Fruit fly (Drosophila melanogaster) whole organism, prepupa: Measurements from ENCODE around the gene CG3652.

ENCODE experiments used
- Blimp-1 ChIP-seq: fragments of 200-800 bp; sonication (Bioruptor generic); optimal IDR thresholded peaks from 3 replicates; lab custom pipeline; 2017; ENCODE audit warnings: missing biosample characterization, missing genetic modification characterization, mild to moderate bottlenecking, moderate library complexity, missing genetic modification reagents
- CG10631 ChIP-seq: fragments of 200-800 bp; sonication (Bioruptor generic); optimal IDR thresholded peaks from 2 replicates; lab custom pipeline; 2016; ENCODE audit warnings: missing biosample characterization, missing genetic modification characterization
- CG11294 ChIP-seq: fragments of 200-800 bp; sonication (Bioruptor generic); IDR thresholded peaks from 2 replicates; pipeline ENCODE4 v1.3.6; 2022; ENCODE audit warnings: missing biosample characterization, missing genetic modification characterization
- CG11902 ChIP-seq: fragments of 200-800 bp; sonication (Bioruptor generic); optimal IDR thresholded peaks from 3 replicates; lab custom pipeline; 2016; ENCODE audit warnings: missing biosample characterization, missing genetic modification characterization
- CG15336 ChIP-seq: fragments of 200-800 bp; sonication (Bioruptor generic); IDR thresholded peaks from 2 replicates; pipeline ENCODE4 v1.3.6; 2022; ENCODE audit warnings: missing biosample characterization, missing genetic modification characterization
- CG1621 ChIP-seq: fragments of 200-800 bp; sonication (Bioruptor generic); optimal IDR thresholded peaks from 3 replicates; lab custom pipeline; 2018; ENCODE audit warnings: missing biosample characterization, mild to moderate bottlenecking, missing genetic modification characterization
- CG3032 ChIP-seq: fragments of 200-800 bp; optimal IDR thresholded peaks from 2 replicates; lab custom pipeline; 2019; ENCODE audit warnings: missing biosample characterization, mild to moderate bottlenecking, missing genetic modification characterization, moderate library complexity
- CG31627 ChIP-seq: fragments of 200-800 bp; sonication (Bioruptor generic); optimal IDR thresholded peaks from 3 replicates; lab custom pipeline; 2016; ENCODE audit warnings: missing biosample characterization, missing genetic modification characterization
- CG32006 ChIP-seq: fragments of 200-800 bp; sonication (Bioruptor generic); optimal IDR thresholded peaks from 3 replicates; lab custom pipeline; 2017; ENCODE audit warnings: missing biosample characterization, mild to moderate bottlenecking, missing genetic modification characterization
- CG34406 ChIP-seq: fragments of 200-800 bp; sonication (Bioruptor generic); optimal IDR thresholded peaks from 3 replicates; lab custom pipeline; 2016; ENCODE audit warnings: missing biosample characterization, missing genetic modification characterization
- CG4318 ChIP-seq: fragments of 200-800 bp; sonication (Bioruptor generic); optimal IDR thresholded peaks from 3 replicates; lab custom pipeline; 2017; ENCODE audit warnings: missing biosample characterization, mild to moderate bottlenecking, missing genetic modification characterization
- CG6163 ChIP-seq: fragments of 200-800 bp; sonication (Bioruptor generic); IDR thresholded peaks from 3 replicates; pipeline ENCODE4 v1.3.6; 2022; ENCODE audit warnings: missing biosample characterization, missing genetic modification characterization
- CG6276 ChIP-seq: fragments of 200-800 bp; sonication (Bioruptor generic); optimal IDR thresholded peaks from 2 replicates; lab custom pipeline; 2017; ENCODE audit warnings: missing biosample characterization, mild to moderate bottlenecking, missing genetic modification characterization
- CG6792 ChIP-seq: fragments of 200-800 bp; sonication (Bioruptor generic); optimal IDR thresholded peaks from 3 replicates; lab custom pipeline; 2016; ENCODE audit warnings: missing biosample characterization, missing genetic modification characterization
- CG6854 ChIP-seq: fragments of 200-800 bp; sonication (Bioruptor generic); optimal IDR thresholded peaks from 2 replicates; lab custom pipeline; 2017; ENCODE audit warnings: missing biosample characterization, mild to moderate bottlenecking, missing genetic modification characterization
- CG7368 ChIP-seq: fragments of 200-800 bp; sonication (Bioruptor generic); optimal IDR thresholded peaks from 3 replicates; lab custom pipeline; 2016; ENCODE audit warnings: missing biosample characterization, missing genetic modification characterization
- CG8119 ChIP-seq: fragments of 200-800 bp; sonication (Bioruptor generic); IDR thresholded peaks from 3 replicates; pipeline ENCODE4 v1.3.6; 2022; ENCODE audit warnings: missing biosample characterization, missing genetic modification characterization
- CG8632 ChIP-seq: fragments of 200-800 bp; sonication (Bioruptor generic); optimal IDR thresholded peaks from 3 replicates; lab custom pipeline; 2016; ENCODE audit warnings: missing biosample characterization, missing genetic modification characterization
- Eip78C ChIP-seq: fragments of 200-800 bp; sonication (Bioruptor generic); peaks from one replicate; lab custom pipeline; 2016; ENCODE audit warnings: missing biosample characterization, missing genetic modification characterization
- Eip93F ChIP-seq: fragments of 200-800 bp; sonication (Bioruptor generic); optimal IDR thresholded peaks from 2 replicates; lab custom pipeline; 2016; ENCODE audit warnings: missing biosample characterization, mild to moderate bottlenecking, missing genetic modification characterization
- Ets21C ChIP-seq: fragments of 200-800 bp; sonication (Bioruptor generic); optimal IDR thresholded peaks from 3 replicates; lab custom pipeline; 2016; ENCODE audit warnings: missing biosample characterization, missing genetic modification characterization
- Ets96B ChIP-seq: fragments of 200-800 bp; optimal IDR thresholded peaks from 2 replicates; lab custom pipeline; 2019; ENCODE audit warnings: missing biosample characterization, mild to moderate bottlenecking, missing genetic modification characterization, moderate library complexity
- Hr38 ChIP-seq: sonication (Bioruptor generic); optimal IDR thresholded peaks from 2 replicates; lab custom pipeline; 2016; ENCODE audit warnings: missing biosample characterization, missing genetic modification characterization
- Hr39 ChIP-seq: fragments of 200-800 bp; sonication (Bioruptor generic); optimal IDR thresholded peaks from 2 replicates; lab custom pipeline; 2016; ENCODE audit warnings: missing biosample characterization, missing genetic modification characterization
- Lpt ChIP-seq: fragments of 200-800 bp; sonication (Bioruptor generic); optimal IDR thresholded peaks from 3 replicates; lab custom pipeline; 2016; ENCODE audit warnings: missing biosample characterization, missing genetic modification characterization
- Met ChIP-seq: fragments of 200-800 bp; sonication (Bioruptor generic); optimal IDR thresholded peaks from 3 replicates; lab custom pipeline; 2016; ENCODE audit warnings: missing biosample characterization, missing genetic modification characterization
- OdsH ChIP-seq: fragments of 200-800 bp; sonication (Bioruptor generic); optimal IDR thresholded peaks from 3 replicates; lab custom pipeline; 2016; ENCODE audit warnings: missing biosample characterization, missing genetic modification characterization
- Smox ChIP-seq: fragments of 200-800 bp; sonication (Bioruptor generic); optimal IDR thresholded peaks from 3 replicates; lab custom pipeline; 2016; ENCODE audit warnings: missing biosample characterization, missing genetic modification characterization
- Sox14 ChIP-seq: fragments of 200-800 bp; sonication (Bioruptor generic); optimal IDR thresholded peaks from 3 replicates; lab custom pipeline; 2016; ENCODE audit warnings: missing biosample characterization, missing genetic modification characterization
- Sox15 ChIP-seq: fragments of 200-800 bp; sonication (Bioruptor generic); optimal IDR thresholded peaks from 3 replicates; lab custom pipeline; 2016; ENCODE audit warnings: missing biosample characterization, missing genetic modification characterization
- achi ChIP-seq: fragments of 200-800 bp; sonication (Bioruptor generic); optimal IDR thresholded peaks from 3 replicates; lab custom pipeline; 2016; ENCODE audit warnings: missing biosample characterization, missing genetic modification characterization
- acj6 ChIP-seq: fragments of 200-800 bp; sonication (Bioruptor generic); optimal IDR thresholded peaks from 3 replicates; lab custom pipeline; 2016; ENCODE audit warnings: missing biosample characterization, missing genetic modification characterization
- cyc ChIP-seq: fragments of 200-800 bp; sonication (Bioruptor generic); optimal IDR thresholded peaks from 3 replicates; lab custom pipeline; 2016; ENCODE audit warnings: missing biosample characterization, missing genetic modification characterization
- dsx ChIP-seq: fragments of 200-800 bp; optimal IDR thresholded peaks from 3 replicates; lab custom pipeline; 2019; ENCODE audit warnings: missing biosample characterization, mild to moderate bottlenecking, missing genetic modification characterization, moderate library complexity; ENCODE audit not compliant: poor library complexity, severe bottlenecking
- esn ChIP-seq: fragments of 200-800 bp; sonication (Bioruptor generic); optimal IDR thresholded peaks from 2 replicates; lab custom pipeline; 2016; ENCODE audit warnings: missing biosample characterization, mild to moderate bottlenecking, missing genetic modification characterization, moderate library complexity
- fd59A ChIP-seq: fragments of 200-800 bp; sonication (Bioruptor generic); optimal IDR thresholded peaks from 2 replicates; lab custom pipeline; 2017; ENCODE audit warnings: missing biosample characterization, mild to moderate bottlenecking, missing genetic modification characterization, missing genetic modification reagents
- fd85E ChIP-seq: fragments of 200-800 bp; sonication (Bioruptor generic); optimal IDR thresholded peaks from 3 replicates; lab custom pipeline; 2016; ENCODE audit warnings: missing biosample characterization, missing genetic modification characterization
- fkh ChIP-seq: fragments of 200-800 bp; sonication (Bioruptor generic); optimal IDR thresholded peaks from 3 replicates; lab custom pipeline; 2017; ENCODE audit warnings: missing biosample characterization, mild to moderate bottlenecking, missing genetic modification characterization, moderate library complexity
- lz ChIP-seq: fragments of 200-800 bp; sonication (Bioruptor generic); optimal IDR thresholded peaks from 3 replicates; lab custom pipeline; 2016; ENCODE audit warnings: missing biosample characterization, missing genetic modification characterization
- net ChIP-seq: fragments of 200-800 bp; sonication (Bioruptor generic); optimal IDR thresholded peaks from 3 replicates; lab custom pipeline; 2016; ENCODE audit warnings: missing biosample characterization, missing genetic modification characterization
- salr ChIP-seq, 2 experiments: fragments of 200-800 bp; sonication (Bioruptor generic); optimal IDR thresholded peaks; 3 replicates each; lab custom pipeline; 2016 to 2018; ENCODE audit warnings: missing biosample characterization in 2 of 2, missing genetic modification characterization in 2 of 2, mild to moderate bottlenecking in 1 of 2
- spab ChIP-seq: fragments of 200-800 bp; sonication (Bioruptor generic); optimal IDR thresholded peaks from 2 replicates; lab custom pipeline; 2017; ENCODE audit warnings: missing biosample characterization, mild to moderate bottlenecking, missing genetic modification characterization, missing genetic modification reagents
- ss ChIP-seq, 2 experiments: fragments of 200-800 bp; sonication (Bioruptor generic); optimal IDR thresholded peaks; 2 replicates in 1 of 2; 3 replicates in 1 of 2; lab custom pipeline; 2017 to 2018; ENCODE audit warnings: mild to moderate bottlenecking in 2 of 2, missing biosample characterization in 2 of 2, missing genetic modification characterization in 2 of 2, moderate library complexity in 1 of 2
- svp ChIP-seq: fragments of 200-800 bp; sonication (Bioruptor generic); peaks from one replicate; lab custom pipeline; 2016; ENCODE audit warnings: missing biosample characterization, missing genetic modification characterization
- topi ChIP-seq: fragments of 200-800 bp; sonication (Bioruptor generic); optimal IDR thresholded peaks from 3 replicates; lab custom pipeline; 2016; ENCODE audit warnings: missing biosample characterization, missing genetic modification characterization

Gene CG3652

dm6 chr2L:4350683-4351324 lies 42.9 kb downstream of the CG3652 start (continued):
- TF ChIP-seq fd59A (GFP tag; lab: Kevin White, UChicago) = peak; percentile 17
- TF ChIP-seq Blimp-1 = no peak
- peak; percentile 15 for TF ChIP-seq CG32006 (GFP tag; lab: Kevin White, UChicago)
- peak; percentile 14 for TF ChIP-seq CG8632 (GFP tag; lab: Kevin White, UChicago)
- peak; percentile 1 for TF ChIP-seq cyc (GFP tag; lab: Kevin White, UChicago)
- no peak for TF ChIP-seq CG6854 (GFP tag; lab: Kevin White, UChicago)
- TF ChIP-seq Sox14 (GFP tag; lab: Kevin White, UChicago) = peak; percentile 23
- TF ChIP-seq CG3032 (tag; lab: Kevin White, UChicago) = peak; percentile 51
- peak; percentile 66 for TF ChIP-seq CG6163
- no peak for TF ChIP-seq Lpt (GFP tag; lab: Kevin White, UChicago)
- TF ChIP-seq CG4318 (GFP tag; lab: Kevin White, UChicago) = no peak
- TF ChIP-seq CG6792 = peak; percentile 35
- no peak for TF ChIP-seq salr (GFP tag; optimal IDR thresholded peaks at IDR 0.05; lab: Kevin White, UChicago)
- TF ChIP-seq OdsH (GFP tag; lab: Kevin White, UChicago) = peak; percentile 31
- peak; percentile 13 for TF ChIP-seq Hr39 (GFP tag; lab: Kevin White, UChicago)

dm6 chr2L:4349677-4350076 lies 44.0 kb downstream of the CG3652 start:
- TF ChIP-seq esn (GFP tag; lab: Kevin White, UChicago) (no peak), Hr39 (GFP tag; lab: Kevin White, UChicago) (no peak), Hr38 (GFP tag; lab: Kevin White, UChicago) (no peak), CG7368 (GFP tag; lab: Kevin White, UChicago) (no peak), CG1621 (tag; lab: Kevin White, UChicago) (no peak), lz (no peak), CG8119 (GFP tag; lab: Robert Waterston, UW) (no peak), Sox14 (GFP tag; lab: Kevin White, UChicago) (no peak), achi (GFP tag; lab: Kevin White, UChicago) (no peak), CG15336 (GFP tag; lab: Robert Waterston, UW) (no peak), Blimp-1 (no peak), ss (GFP tag; optimal IDR thresholded peaks at IDR 0.05; lab: Kevin White, UChicago) (no peak), Sox15 (GFP tag; lab: Kevin White, UChicago) (no peak), net (GFP tag; lab: Kevin White, UChicago) (no peak), dsx (no peak), cyc (GFP tag; lab: Kevin White, UChicago) (no peak), CG3032 (tag; lab: Kevin White, UChicago) (no peak), CG6163 (no peak), CG32006 (GFP tag; lab: Kevin White, UChicago) (no peak)

DNA sequence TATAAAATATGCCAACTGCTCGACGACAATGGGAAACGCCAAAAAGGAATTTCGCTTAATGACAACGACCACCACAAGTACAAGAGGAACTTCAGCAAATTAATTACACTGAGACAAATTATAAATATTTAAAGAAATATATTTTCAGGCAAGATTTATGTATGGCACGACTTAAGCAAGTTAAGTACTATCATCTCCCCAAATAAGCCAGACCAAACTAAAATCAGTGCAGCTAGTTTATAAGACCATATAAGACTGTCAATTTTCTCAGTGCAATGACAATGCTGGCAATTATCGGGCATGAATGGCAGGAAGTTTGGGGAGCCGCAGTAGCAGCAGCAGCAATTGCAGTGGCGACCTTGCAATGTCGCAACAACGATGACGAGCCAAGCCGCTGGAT lies 45.1 kb downstream of the CG3652 start:
- TF ChIP-seq CG11902 (GFP tag; lab: Kevin White, UChicago) = peak; percentile 78
- TF ChIP-seq Sox15 (GFP tag; lab: Kevin White, UChicago) = peak; percentile 67
- TF ChIP-seq Eip93F = no peak
- TF ChIP-seq Blimp-1 = no peak
- no peak; the same call in 1 of the 2 replicates for TF ChIP-seq CG11294 (GFP tag; lab: Robert Waterston, UW)
- peak; percentile 61 for TF ChIP-seq spab
- TF ChIP-seq Smox = peak; percentile 44
- peak; percentile 39; the same call in 1 of the 2 replicates for TF ChIP-seq CG15336 (GFP tag; lab: Robert Waterston, UW)
- TF ChIP-seq CG6163 = peak; percentile 83
- no peak for TF ChIP-seq CG4318 (GFP tag; lab: Kevin White, UChicago)
- peak; percentile 45 for TF ChIP-seq CG31627 (GFP tag; lab: Kevin White, UChicago)
- TF ChIP-seq Hr38 (GFP tag; lab: Kevin White, UChicago) = no peak
- TF ChIP-seq OdsH (GFP tag; lab: Kevin White, UChicago) = peak; percentile 75
- TF ChIP-seq Met (GFP tag; lab: Kevin White, UChicago) = peak; percentile 16
- TF ChIP-seq fd85E = peak; percentile 59
- TF ChIP-seq dsx = peak; percentile 64
- TF ChIP-seq CG6276 = peak; percentile 15
- TF ChIP-seq topi (GFP tag; lab: Kevin White, UChicago) = peak; percentile 71
- TF ChIP-seq Eip78C = peak; percentile 94
- peak; percentile 69 for TF ChIP-seq Ets96B (tag; lab: Kevin White, UChicago)
- TF ChIP-seq svp (GFP tag; lab: Kevin White, UChicago) = peak; percentile 82
- TF ChIP-seq CG34406 (GFP tag; lab: Kevin White, UChicago) = peak; percentile 82
- peak; percentile 75 for TF ChIP-seq CG7368 (GFP tag; lab: Kevin White, UChicago)
- peak; percentile 4 for TF ChIP-seq Ets21C (GFP tag; lab: Kevin White, UChicago)
- peak; percentile 76 for TF ChIP-seq esn (GFP tag; lab: Kevin White, UChicago)
- no peak for TF ChIP-seq fkh (GFP tag; lab: Kevin White, UChicago)
- peak; percentile 79 for TF ChIP-seq acj6 (GFP tag; lab: Kevin White, UChicago)
- TF ChIP-seq CG10631 (GFP tag; lab: Kevin White, UChicago) = peak; percentile 71
